ENCODE assay signal across 2 worm cellular contexts in the genomic region with DNA sequence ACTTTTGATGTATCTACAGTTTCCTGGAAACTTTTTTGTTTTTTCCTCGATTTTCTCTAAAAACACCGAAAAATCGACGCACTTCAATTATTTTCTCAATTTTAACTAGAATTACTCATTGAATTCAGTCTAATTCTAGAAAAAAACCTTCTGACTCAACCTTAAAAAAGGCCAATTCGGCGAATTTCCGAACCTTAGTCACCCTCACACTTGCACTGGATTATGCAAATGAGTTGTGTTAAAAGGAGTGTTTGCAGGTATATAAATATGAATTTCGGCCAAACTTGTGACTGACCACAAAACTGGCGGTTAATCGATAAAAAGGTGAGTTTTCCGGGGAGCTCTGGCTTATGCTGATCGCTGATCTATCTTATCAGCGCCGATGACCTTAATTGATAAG.
TF ChIP-seq lines count a peak whose summit lies in the region.

ttr-20 (plus strand) TSS at position 301 of the 400 bp plus-strand sequence.

TF ChIP-seq in whole organism, L1 larva, 84 proteins besides CTCF, POLR2A, EP300 and RAD21:
- no peak for TF ChIP-seq ceh-88 (GFP tag; IDR thresholded peaks at IDR 0.05; lab: Robert Waterston, UW)
- TF ChIP-seq nhr-85 (tag; lab: Kevin White, UChicago), result peak; percentile 7

TF ChIP-seq in whole organism, L4 larva, 104 proteins besides CTCF, POLR2A, EP300 and RAD21:
- TF ChIP-seq aha-1 (tag; lab: Kevin White, UChicago) (peak; percentile 50), spr-1 (tag; optimal IDR thresholded peaks at IDR 0.05; lab: Kevin White, UChicago) (no peak)

Comparison
In these comparisons a context has a peak if more than half of its experiments do, and no peak if none do; other contexts are left out.
1. Of the 29 proteins assayed by ChIP-seq in both whole organism, L4 larva and whole organism, L1 larva: peak only in whole organism, L4 larva: aha-1; only in whole organism, L1 larva: none; in both: none; in neither: 28.